Worm (Caenorhabditis elegans): ENCODE measurements around the gene cest-35.2.

The cest-35.2 gene

ce11 chrV:5271487-5271886, 34.5 kb upstream of the cest-35.2 start:
- no peak for TF ChIP-seq ceh-45 (GFP tag; IDR thresholded peaks at IDR 0.05)
- TF ChIP-seq F13H6.1 (tag; optimal IDR thresholded peaks at IDR 0.05) = peak; percentile 6
- TF ChIP-seq pqm-1 (tag; optimal IDR thresholded peaks at IDR 0.05) = peak; percentile 53
- no peak for TF ChIP-seq ceh-14 (tag; optimal IDR thresholded peaks at IDR 0.05)
- TF ChIP-seq ceh-30 (tag; optimal IDR thresholded peaks at IDR 0.05) = no peak
- TF ChIP-seq hlh-6 (tag; optimal IDR thresholded peaks at IDR 0.05) = no peak
- TF ChIP-seq hlh-30 (tag; optimal IDR thresholded peaks at IDR 0.05; ENCODE audit: insufficient read depth) = peak; percentile 94
- no peak for TF ChIP-seq ceh-19 (GFP tag; optimal IDR thresholded peaks at IDR 0.05)
- TF ChIP-seq unc-55 (GFP tag; optimal IDR thresholded peaks at IDR 0.05) = peak; percentile 64
- peak; percentile 58 for TF ChIP-seq elt-2 (tag; optimal IDR thresholded peaks at IDR 0.05)
- TF ChIP-seq rnt-1 (tag; optimal IDR thresholded peaks at IDR 0.05) = peak; percentile 75
- TF ChIP-seq pros-1 (tag; optimal IDR thresholded peaks at IDR 0.05) = no peak
- peak; percentile 51 for TF ChIP-seq ceh-34 (tag; optimal IDR thresholded peaks at IDR 0.05)
- TF ChIP-seq ref-2 (tag; optimal IDR thresholded peaks at IDR 0.05) = no peak
- TF ChIP-seq madf-2 (tag; optimal IDR thresholded peaks at IDR 0.05) = no peak
- no peak for TF ChIP-seq nhr-232 (tag; optimal IDR thresholded peaks at IDR 0.05)
- TF ChIP-seq pax-1 (tag; optimal IDR thresholded peaks at IDR 0.05) = no peak
- TF ChIP-seq ttx-3 (tag; optimal IDR thresholded peaks at IDR 0.05) = no peak
- no peak for TF ChIP-seq K02D7.2 (tag; optimal IDR thresholded peaks at IDR 0.05)
- TF ChIP-seq pat-9 (tag; optimal IDR thresholded peaks at IDR 0.05) = peak; percentile 4
- TF ChIP-seq syd-9 (tag; optimal IDR thresholded peaks at IDR 0.05) = peak; percentile 36
- TF ChIP-seq ceh-22 (tag; optimal IDR thresholded peaks at IDR 0.05) = no peak
- TF ChIP-seq sdc-2 (tag; optimal IDR thresholded peaks at IDR 0.05) = no peak
- peak; percentile 37 for TF ChIP-seq ceh-18 (tag; optimal IDR thresholded peaks at IDR 0.05)
- TF ChIP-seq tbx-2 (tag; optimal IDR thresholded peaks at IDR 0.05) = peak; percentile 56
- no peak for TF ChIP-seq C08G9.2 (tag; optimal IDR thresholded peaks at IDR 0.05)

- peak; percentile 64 for TF ChIP-seq unc-42 (tag; optimal IDR thresholded peaks at IDR 0.05)
- TF ChIP-seq unc-55 (GFP tag; optimal IDR thresholded peaks at IDR 0.05) = peak; percentile 22
- peak; percentile 20 for TF ChIP-seq nfya-1 (tag; optimal IDR thresholded peaks at IDR 0.05)
- TF ChIP-seq ceh-31 (tag; optimal IDR thresholded peaks at IDR 0.05) = peak; percentile 10
- peak; percentile 7 for TF ChIP-seq ceh-48 (tag; optimal IDR thresholded peaks at IDR 0.05)
- TF ChIP-seq nhr-232 (tag; optimal IDR thresholded peaks at IDR 0.05) = no peak
- TF ChIP-seq ahr-1 (tag; optimal IDR thresholded peaks at IDR 0.05) = no peak
Observed at ce11 chrV:5269024-5269535, 32.1 kb upstream of the cest-35.2 start, which contains the start of gene penr-1. penr-1 (plus strand) TSS chrV:5269485.

- no peak for TF ChIP-seq ceh-45 (GFP tag; IDR thresholded peaks at IDR 0.05)
- TF ChIP-seq unc-86 (tag; optimal IDR thresholded peaks at IDR 0.05) = no peak
- TF ChIP-seq pqm-1 (tag; optimal IDR thresholded peaks at IDR 0.05) = no peak
- no peak for TF ChIP-seq Y22D7AL.16 (tag; optimal IDR thresholded peaks at IDR 0.05)
- no peak for TF ChIP-seq nfya-1 (tag; optimal IDR thresholded peaks at IDR 0.05)
- no peak for TF ChIP-seq K09A11.1 (tag; optimal IDR thresholded peaks at IDR 0.05; ENCODE audit: insufficient read depth)
- no peak for TF ChIP-seq syd-9 (tag; optimal IDR thresholded peaks at IDR 0.05)
- no peak for TF ChIP-seq unc-3 (GFP tag; conservative IDR thresholded peaks at IDR 0.05)
- no peak for TF ChIP-seq unc-3 (tag; optimal IDR thresholded peaks at IDR 0.05)
- TF ChIP-seq lin-11 (tag; optimal IDR thresholded peaks at IDR 0.05) = no peak
- no peak for TF ChIP-seq F13H6.1 (tag; optimal IDR thresholded peaks at IDR 0.05)
- TF ChIP-seq ceh-31 (tag; optimal IDR thresholded peaks at IDR 0.05) = no peak
- no peak for TF ChIP-seq elt-2 (tag; optimal IDR thresholded peaks at IDR 0.05)
- no peak for TF ChIP-seq ceh-14 (tag; optimal IDR thresholded peaks at IDR 0.05)
- TF ChIP-seq fkh-10 (GFP tag; optimal IDR thresholded peaks at IDR 0.05) = no peak
- no peak for TF ChIP-seq hlh-13 (GFP tag; optimal IDR thresholded peaks at IDR 0.05)
- TF ChIP-seq tbx-7 (tag; optimal IDR thresholded peaks at IDR 0.05) = no peak
- no peak for TF ChIP-seq gmeb-2 (tag; optimal IDR thresholded peaks at IDR 0.05)
- no peak for TF ChIP-seq ceh-9 (tag; optimal IDR thresholded peaks at IDR 0.05)
- TF ChIP-seq ama-1 (optimal IDR thresholded peaks at IDR 0.05) = no peak
Observed at ce11 chrV:5265581-5265980, 28.6 kb upstream of the cest-35.2 start, which contains the start of the genes srt-69 and B0238.12. srt-69 (minus strand) TSS chrV:5265681. B0238.12 (plus strand) TSS chrV:5265844.

Data from whole organism, late embryonic.